Worm (Caenorhabditis elegans) whole organism, young adult: ENCODE data around the gene thn-1.

Source experiments
- F39B2.1 ChIP-seq: fragments of 200-800 bp; sonication (Bioruptor generic); IDR thresholded peaks from 2 replicates; pipeline ENCODE4 v1.3.6; 2022; ENCODE audit warnings: missing genetic modification reagents, missing genetic modification characterization, missing compliant biosample characterization
- F49E8.2 ChIP-seq: sonication (generic microtip); optimal IDR thresholded peaks from 3 replicates; lab custom pipeline; 2017; ENCODE audit warnings: missing genetic modification characterization, mild to moderate bottlenecking, missing compliant biosample characterization, antibody characterized with exemption, moderate library complexity; ENCODE audit not compliant: insufficient read depth
- ceh-79 ChIP-seq: sonication (generic microtip); optimal IDR thresholded peaks from 2 replicates; lab custom pipeline; 2017; ENCODE audit warnings: mild to moderate bottlenecking, missing genetic modification characterization, missing compliant biosample characterization
- ceh-91 ChIP-seq: fragments of 200-800 bp; sonication (Bioruptor generic); IDR thresholded peaks from 2 replicates; pipeline ENCODE4 v1.3.6; 2022; ENCODE audit warnings: missing genetic modification reagents, missing genetic modification characterization, missing compliant biosample characterization
- dpl-1 ChIP-seq: fragments of 150-350 bp; optimal IDR thresholded peaks from 2 replicates; lab custom pipeline; 2014; ENCODE audit warnings: missing biosample characterization, missing genetic modification reagents, missing genetic modification characterization
- fkh-3 ChIP-seq: sonication (generic microtip); optimal IDR thresholded peaks from 2 replicates; lab custom pipeline; 2016; ENCODE audit warnings: mild to moderate bottlenecking, missing genetic modification characterization, missing compliant biosample characterization
- lag-1 ChIP-seq: fragments of 200-800 bp; sonication (Bioruptor generic); IDR thresholded peaks from 2 replicates; pipeline ENCODE4 v1.3.6; 2022; ENCODE audit warnings: missing genetic modification reagents, missing genetic modification characterization, missing compliant biosample characterization
- madf-3 ChIP-seq: fragments of 200-800 bp; sonication (Bioruptor generic); IDR thresholded peaks from 2 replicates; pipeline ENCODE4 v1.3.6; 2022; ENCODE audit warnings: missing genetic modification reagents, missing genetic modification characterization, missing compliant biosample characterization
- snpc-4 ChIP-seq, 5 experiments: fragments of 150-350 bp in 1 of 5; sonication (generic microtip) in 4 of 5; optimal IDR thresholded peaks; 2 replicates each; lab custom pipeline; 2014 to 2018; ENCODE audit warnings: missing genetic modification characterization in 5 of 5, missing biosample characterization in 3 of 5, antibody characterized with exemption in 2 of 5, mild to moderate bottlenecking in 2 of 5, missing compliant biosample characterization in 2 of 5, missing genotype in 2 of 5, moderate library complexity in 2 of 5, missing genetic modification reagents in 1 of 5
- tbx-9 ChIP-seq: sonication (generic microtip); optimal IDR thresholded peaks from 2 replicates; lab custom pipeline; 2016; ENCODE audit warnings: borderline replicate concordance, missing genetic modification characterization, inconsistent platforms, missing compliant biosample characterization
- unc-130 ChIP-seq: sonication (generic microtip); optimal IDR thresholded peaks from 2 replicates; lab custom pipeline; 2016; ENCODE audit warnings: missing genetic modification reagents, missing genetic modification characterization, missing compliant biosample characterization
- unc-62 ChIP-seq: fragments of 150-350 bp; optimal IDR thresholded peaks from 2 replicates; lab custom pipeline; 2014; ENCODE audit warnings: missing biosample characterization, missing genetic modification reagents, missing genetic modification characterization
- ztf-18 ChIP-seq: sonication (generic microtip); optimal IDR thresholded peaks from 2 replicates; lab custom pipeline; 2016; ENCODE audit warnings: missing genotype, mild to moderate bottlenecking, missing genetic modification characterization, missing compliant biosample characterization
- ztf-3 ChIP-seq: fragments of 200-800 bp; sonication (Bioruptor generic); optimal IDR thresholded peaks from 2 replicates; lab custom pipeline; 2018; ENCODE audit warnings: mild to moderate bottlenecking, missing genetic modification characterization, missing compliant biosample characterization

ce11 chrIV:12371879-12372278 is 8.0 kb upstream of the thn-1 start, which contains the start of gene wdr-46:
- TF ChIP-seq madf-3 (GFP tag; lab: Robert Waterston, UW) (0 out of 2 replicates have a peak, but pooled peaks have one; percentile 35), F39B2.1 (GFP tag; lab: Robert Waterston, UW) (no peak), ceh-91 (GFP tag; lab: Robert Waterston, UW) (no peak), unc-130 (GFP tag; lab: Kevin White, UChicago) (no peak), unc-62 (GFP tag; lab: Kevin White, UChicago) (no peak), lag-1 (no peak), dpl-1 (GFP tag; lab: Kevin White, UChicago) (peak; percentile 84), tbx-9 (tag; lab: Kevin White, UChicago) (no peak), ztf-18 (no peak), F49E8.2 (tag; lab: Kevin White, UChicago) (peak; percentile 49), ztf-3 (GFP tag; lab: Kevin White, UChicago) (no peak), ceh-79 (no peak), fkh-3 (tag; lab: Kevin White, UChicago) (no peak), snpc-4 (GFP tag; optimal IDR thresholded peaks at IDR 0.05; lab: Kevin White, UChicago) (no peak), snpc-4 (tag; optimal IDR thresholded peaks at IDR 0.05; lab: Kevin White, UChicago) (peak in 3 of 4 experiments; percentile 11 to 57 (median 21))
